Worm (Caenorhabditis elegans) whole organism, early embryonic: ENCODE results near the gene K10C2.14.

Experiments
- B0310.2 ChIP-seq: sonication (generic microtip); optimal IDR thresholded peaks from 2 replicates; lab custom pipeline; 2016; ENCODE audit warnings: mild to moderate bottlenecking, missing genetic modification characterization, missing compliant biosample characterization
- F13C5.2 ChIP-seq: sonication (generic microtip); optimal IDR thresholded peaks from 2 replicates; lab custom pipeline; 2017; ENCODE audit warnings: mild to moderate bottlenecking, missing genetic modification characterization, inconsistent platforms, missing compliant biosample characterization
- aly-1 ChIP-seq: sonication (generic microtip); optimal IDR thresholded peaks from 2 replicates; lab custom pipeline; 2016; ENCODE audit warnings: missing genetic modification characterization, missing compliant biosample characterization
- ama-1 ChIP-seq: fragments of 150-350 bp; optimal IDR thresholded peaks from 2 replicates; lab custom pipeline; 2014
- ceh-13 ChIP-seq: fragments of 200-800 bp; sonication (Bioruptor generic); optimal IDR thresholded peaks from 2 replicates; lab custom pipeline; 2018; ENCODE audit warnings: mild to moderate bottlenecking, missing genetic modification characterization, missing compliant biosample characterization
- ceh-36 ChIP-seq: sonication (generic microtip); optimal IDR thresholded peaks from 2 replicates; lab custom pipeline; 2016; ENCODE audit warnings: missing genetic modification characterization, inconsistent platforms, missing compliant biosample characterization
- ets-7 ChIP-seq: sonication (generic microtip); optimal IDR thresholded peaks from 2 replicates; lab custom pipeline; 2016; ENCODE audit warnings: missing genotype, missing genetic modification characterization, missing compliant biosample characterization
- flt-1 ChIP-seq: fragments of 200-800 bp; sonication (Bioruptor generic); IDR thresholded peaks from 2 replicates; pipeline ENCODE4 v1.3.6; 2022; ENCODE audit warnings: missing genetic modification characterization, missing compliant biosample characterization
- hmbx-1 ChIP-seq: sonication (generic microtip); optimal IDR thresholded peaks from 2 replicates; lab custom pipeline; 2016; ENCODE audit warnings: mild to moderate bottlenecking, missing genetic modification characterization, missing compliant biosample characterization
- hmg-4 ChIP-seq: fragments of 200-800 bp; sonication (Bioruptor generic); optimal IDR thresholded peaks from 2 replicates; lab custom pipeline; 2018; ENCODE audit warnings: mild to moderate bottlenecking, missing genetic modification characterization, missing compliant biosample characterization
- hnd-1 ChIP-seq: sonication (generic microtip); optimal IDR thresholded peaks from 2 replicates; lab custom pipeline; 2016; ENCODE audit warnings: missing genetic modification characterization, missing compliant biosample characterization
- pes-1 ChIP-seq: fragments of 200-800 bp; sonication (Bioruptor generic); IDR thresholded peaks from 2 replicates; pipeline ENCODE4 v1.3.6; 2022; ENCODE audit warnings: missing genetic modification reagents, missing genetic modification characterization, missing compliant biosample characterization
- scrt-1 ChIP-seq: fragments of 200-800 bp; sonication (Bioruptor generic); IDR thresholded peaks from 2 replicates; pipeline ENCODE4 v1.3.6; 2022; ENCODE audit warnings: missing genetic modification characterization, missing compliant biosample characterization
- sea-1 ChIP-seq: fragments of 200-800 bp; sonication (Bioruptor generic); conservative IDR thresholded peaks from 2 replicates; pipeline ENCODE4 v1.3.6; 2022; ENCODE audit warnings: missing genetic modification characterization, missing compliant biosample characterization
- tbx-11 ChIP-seq: fragments of 200-800 bp; sonication (Bioruptor generic); IDR thresholded peaks from 2 replicates; pipeline ENCODE4 v1.3.6; 2022; ENCODE audit warnings: missing genetic modification characterization, missing compliant biosample characterization
- tbx-37 ChIP-seq: fragments of 200-800 bp; sonication (Bioruptor generic); conservative IDR thresholded peaks from 2 replicates; pipeline ENCODE4 v1.3.6; 2022; ENCODE audit warnings: missing genetic modification reagents, missing genetic modification characterization, missing compliant biosample characterization
- tra-4 ChIP-seq: sonication (generic microtip); optimal IDR thresholded peaks from 2 replicates; lab custom pipeline; 2017; ENCODE audit warnings: missing genetic modification characterization, missing compliant biosample characterization

K10C2.14 gene

ce11 chrX:6450839-6451491 is 10.6 kb upstream of the K10C2.14 start, which contains the start of the genes grl-6 and K10C2.6:
Gene grl-6, minus strand, starts transcription at chrX:6450939.
Gene K10C2.6, plus strand, starts transcription at chrX:6451441.
- TF ChIP-seq hnd-1 (tag; lab: Kevin White, UChicago) (no peak), sea-1 (no peak), tbx-37 (no peak), ceh-36 (tag; lab: Kevin White, UChicago) (no peak), aly-1 (tag; lab: Kevin White, UChicago) (no peak), ceh-13 (no peak), tbx-11 (GFP tag; lab: Robert Waterston, UW) (no peak), F13C5.2 (tag; lab: Kevin White, UChicago) (no peak), scrt-1 (GFP tag; lab: Robert Waterston, UW) (no peak), pes-1 (GFP tag; lab: Robert Waterston, UW) (no peak), flt-1 (GFP tag; lab: Robert Waterston, UW) (no peak), hmg-4 (GFP tag; lab: Kevin White, UChicago) (no peak), B0310.2 (tag; lab: Kevin White, UChicago) (no peak), hmbx-1 (tag; lab: Kevin White, UChicago) (no peak)

ce11 chrX:6448866-6449400 is 8.6 kb upstream of the K10C2.14 start, which contains the start of gene fah-1:
Gene fah-1, minus strand, starts transcription at chrX:6448916.
- no peak for TF ChIP-seq pes-1 (GFP tag; lab: Robert Waterston, UW)
- no peak for TF ChIP-seq hmbx-1 (tag; lab: Kevin White, UChicago)
- TF ChIP-seq tbx-37, result no peak
- TF ChIP-seq tbx-11 (GFP tag; lab: Robert Waterston, UW), result no peak
- TF ChIP-seq ceh-36 (tag; lab: Kevin White, UChicago), result no peak
- TF ChIP-seq hnd-1 (tag; lab: Kevin White, UChicago), result no peak
- no peak for TF ChIP-seq hmg-4 (GFP tag; lab: Kevin White, UChicago)
- no peak for TF ChIP-seq aly-1 (tag; lab: Kevin White, UChicago)

- no peak for TF ChIP-seq hmg-4 (GFP tag; lab: Kevin White, UChicago)
- TF ChIP-seq hnd-1 (tag; lab: Kevin White, UChicago), result no peak
- TF ChIP-seq hmbx-1 (tag; lab: Kevin White, UChicago), result no peak
- no peak for TF ChIP-seq ceh-36 (tag; lab: Kevin White, UChicago)
- no peak for TF ChIP-seq scrt-1 (GFP tag; lab: Robert Waterston, UW)
- TF ChIP-seq ama-1 (lab: Kevin White, UChicago), result no peak
- TF ChIP-seq B0310.2 (tag; lab: Kevin White, UChicago), result no peak
Observed at ce11 chrX:6446564-6446963, 6.2 kb upstream of the K10C2.14 start, which contains the start of gene asp-14. Gene asp-14, minus strand, starts transcription at chrX:6446664.

- TF ChIP-seq B0310.2 (tag; lab: Kevin White, UChicago), result no peak
- no peak for TF ChIP-seq hmg-4 (GFP tag; lab: Kevin White, UChicago)
- TF ChIP-seq hnd-1 (tag; lab: Kevin White, UChicago), result no peak
- no peak for TF ChIP-seq ceh-13
- no peak for TF ChIP-seq ceh-36 (tag; lab: Kevin White, UChicago)
- TF ChIP-seq tbx-11 (GFP tag; lab: Robert Waterston, UW), result no peak
- TF ChIP-seq sea-1, result no peak
- no peak for TF ChIP-seq ama-1 (lab: Kevin White, UChicago)
- TF ChIP-seq scrt-1 (GFP tag; lab: Robert Waterston, UW), result no peak
Observed at ce11 chrX:6445239-6445638, 4.9 kb upstream of the K10C2.14 start.

DNA sequence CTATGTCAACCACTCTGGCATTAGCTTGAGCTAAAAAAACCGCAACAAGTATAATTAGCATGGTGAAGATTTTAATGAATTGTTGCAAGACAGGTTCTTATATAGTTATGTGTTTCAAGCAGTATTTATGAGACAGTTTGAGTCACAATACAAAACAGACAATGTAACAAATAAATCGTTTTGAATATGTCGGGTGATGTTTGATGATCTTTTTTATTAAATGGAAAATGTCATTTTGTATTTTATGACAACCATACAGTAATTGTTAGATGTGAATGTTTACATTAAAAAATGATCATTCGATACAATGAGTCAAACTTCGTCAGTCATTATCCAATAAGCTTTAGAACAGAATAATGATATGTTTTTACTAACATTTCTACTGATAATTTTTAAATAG is 3.0 kb upstream of the K10C2.14 start, which contains the start of gene K10C2.7:
Gene K10C2.7 (minus strand): TSS at position 101 of the 400 bp plus-strand sequence.
- TF ChIP-seq B0310.2 (tag; lab: Kevin White, UChicago) (no peak), tbx-11 (GFP tag; lab: Robert Waterston, UW) (no peak), hnd-1 (tag; lab: Kevin White, UChicago) (no peak), flt-1 (GFP tag; lab: Robert Waterston, UW) (no peak), ceh-36 (tag; lab: Kevin White, UChicago) (no peak), hmbx-1 (tag; lab: Kevin White, UChicago) (no peak), ets-7 (tag; lab: Kevin White, UChicago) (no peak), hmg-4 (GFP tag; lab: Kevin White, UChicago) (no peak), F13C5.2 (tag; lab: Kevin White, UChicago) (no peak), aly-1 (tag; lab: Kevin White, UChicago) (no peak)

- TF ChIP-seq tbx-11 (GFP tag; lab: Robert Waterston, UW) (no peak), tbx-37 (no peak), ets-7 (tag; lab: Kevin White, UChicago) (no peak), hmg-4 (GFP tag; lab: Kevin White, UChicago) (no peak), flt-1 (GFP tag; lab: Robert Waterston, UW) (no peak), ceh-13 (no peak)
Observed at ce11 chrX:6437545-6437944, 2.8 kb downstream of the K10C2.14 start, which contains the start of gene K10C2.8. Gene K10C2.8, minus strand, starts transcription at chrX:6437645.

- TF ChIP-seq ets-7 (tag; lab: Kevin White, UChicago), result no peak
- no peak for TF ChIP-seq tra-4 (tag; lab: Kevin White, UChicago)
- no peak for TF ChIP-seq F13C5.2 (tag; lab: Kevin White, UChicago)
- no peak for TF ChIP-seq tbx-37
- TF ChIP-seq B0310.2 (tag; lab: Kevin White, UChicago), result no peak
- TF ChIP-seq pes-1 (GFP tag; lab: Robert Waterston, UW), result no peak
- TF ChIP-seq ceh-36 (tag; lab: Kevin White, UChicago), result no peak
- no peak for TF ChIP-seq ama-1 (lab: Kevin White, UChicago)
- TF ChIP-seq aly-1 (tag; lab: Kevin White, UChicago), result no peak
- TF ChIP-seq sea-1, result no peak
- TF ChIP-seq flt-1 (GFP tag; lab: Robert Waterston, UW), result no peak
- TF ChIP-seq tbx-11 (GFP tag; lab: Robert Waterston, UW), result no peak
- TF ChIP-seq scrt-1 (GFP tag; lab: Robert Waterston, UW), result no peak
- TF ChIP-seq hmg-4 (GFP tag; lab: Kevin White, UChicago), result no peak
Observed at ce11 chrX:6435812-6436211, 4.6 kb downstream of the K10C2.14 start.
